Fruit fly (Drosophila melanogaster) Kc167 (cell line): ENCODE data around the gene CG43954.

Experiments
- Myc ChIP-seq: fragments of >200 bp; optimal IDR thresholded peaks from 2 replicates; lab custom pipeline; 2017; ENCODE audit warnings: missing external identifiers
- Sin3A ChIP-seq: fragments of >200 bp; optimal IDR thresholded peaks from 2 replicates; lab custom pipeline; 2018; ENCODE audit warnings: missing external identifiers
- h ChIP-seq: fragments of >200 bp; optimal IDR thresholded peaks from 3 replicates; lab custom pipeline; 2018; ENCODE audit warnings: missing external identifiers
- insv ChIP-seq: fragments of >200 bp; optimal IDR thresholded peaks from 3 replicates; lab custom pipeline; 2018; ENCODE audit warnings: missing external identifiers
- psq ChIP-seq: fragments of >200 bp; optimal IDR thresholded peaks from 2 replicates; lab custom pipeline; 2017; ENCODE audit warnings: missing external identifiers
- ttk ChIP-seq: sonication (Bioruptor generic); optimal IDR thresholded peaks from 2 replicates; lab custom pipeline; 2017; ENCODE audit warnings: missing external identifiers

The CG43954 gene

dm6 chr3L:16690055-16690454 lies 21.4 kb downstream of the CG43954 start:
- TF ChIP-seq insv = no peak
- no peak for TF ChIP-seq Myc (lab: Kevin White, UChicago)
- TF ChIP-seq h (lab: Kevin White, UChicago) = no peak
- TF ChIP-seq Sin3A (lab: Kevin White, UChicago) = no peak

dm6 chr3L:16689491-16689890 lies 22.0 kb downstream of the CG43954 start:
- TF ChIP-seq ttk (lab: Kevin White, UChicago) (no peak), insv (no peak), Sin3A (lab: Kevin White, UChicago) (no peak), Myc (lab: Kevin White, UChicago) (no peak), psq (lab: Kevin White, UChicago) (no peak), h (lab: Kevin White, UChicago) (no peak)

- TF ChIP-seq ttk (lab: Kevin White, UChicago) (no peak), Myc (lab: Kevin White, UChicago) (no peak), h (lab: Kevin White, UChicago) (no peak), psq (lab: Kevin White, UChicago) (no peak), insv (no peak), Sin3A (lab: Kevin White, UChicago) (no peak)
Observed at dm6 chr3L:16683007-16683406, 28.5 kb downstream of the CG43954 start.

dm6 chr3L:16682371-16682770 lies 29.1 kb downstream of the CG43954 start:
- TF ChIP-seq insv = no peak
- no peak for TF ChIP-seq h (lab: Kevin White, UChicago)
- TF ChIP-seq Myc (lab: Kevin White, UChicago) = no peak

dm6 chr3L:16679492-16680120 lies 31.9 kb downstream of the CG43954 start:
- TF ChIP-seq h (lab: Kevin White, UChicago) (no peak), psq (lab: Kevin White, UChicago) (no peak), Myc (lab: Kevin White, UChicago) (no peak), insv (no peak), Sin3A (lab: Kevin White, UChicago) (no peak), ttk (lab: Kevin White, UChicago) (no peak)

- TF ChIP-seq Sin3A (lab: Kevin White, UChicago) (no peak), ttk (lab: Kevin White, UChicago) (no peak), psq (lab: Kevin White, UChicago) (no peak), Myc (lab: Kevin White, UChicago) (no peak), h (lab: Kevin White, UChicago) (no peak), insv (no peak)
Observed at dm6 chr3L:16673367-16674014, 38.0 kb downstream of the CG43954 start, which contains the start of the genes zetaCOP and CG13032. TSS of gene zetaCOP (minus strand) at chr3L:16673555. TSS of gene CG13032 (plus strand) at chr3L:16673964.

dm6 chr3L:16670882-16671675 lies 40.4 kb downstream of the CG43954 start:
- TF ChIP-seq h (lab: Kevin White, UChicago) (no peak), Myc (lab: Kevin White, UChicago) (no peak), ttk (lab: Kevin White, UChicago) (no peak), insv (no peak), Sin3A (lab: Kevin White, UChicago) (no peak), psq (lab: Kevin White, UChicago) (no peak)

- TF ChIP-seq Sin3A (lab: Kevin White, UChicago) = no peak
- no peak for TF ChIP-seq insv
- TF ChIP-seq Myc (lab: Kevin White, UChicago) = no peak
- no peak for TF ChIP-seq psq (lab: Kevin White, UChicago)
- no peak for TF ChIP-seq h (lab: Kevin White, UChicago)
- no peak for TF ChIP-seq ttk (lab: Kevin White, UChicago)
Observed at dm6 chr3L:16670195-16670594, 41.3 kb downstream of the CG43954 start.

- TF ChIP-seq ttk (lab: Kevin White, UChicago) = no peak
- no peak for TF ChIP-seq Myc (lab: Kevin White, UChicago)
- no peak for TF ChIP-seq Sin3A (lab: Kevin White, UChicago)
- TF ChIP-seq h (lab: Kevin White, UChicago) = no peak
- no peak for TF ChIP-seq insv
- no peak for TF ChIP-seq psq (lab: Kevin White, UChicago)
Observed at dm6 chr3L:16668797-16669196, 42.7 kb downstream of the CG43954 start.

- TF ChIP-seq Myc (lab: Kevin White, UChicago) (no peak), insv (no peak)
Observed at dm6 chr3L:16667663-16668465, 43.6 kb downstream of the CG43954 start, which contains the start of gene Galphaf. TSS of gene Galphaf (minus strand) at chr3L:16667934.

- no peak for TF ChIP-seq Sin3A (lab: Kevin White, UChicago)
- TF ChIP-seq h (lab: Kevin White, UChicago) = no peak
- TF ChIP-seq psq (lab: Kevin White, UChicago) = no peak
- no peak for TF ChIP-seq ttk (lab: Kevin White, UChicago)
- TF ChIP-seq Myc (lab: Kevin White, UChicago) = no peak
- TF ChIP-seq insv = no peak
Observed at dm6 chr3L:16666429-16667005, 45.0 kb downstream of the CG43954 start.
